Worm (Caenorhabditis elegans) whole organism, L4/young adult: ENCODE results near the gene ZK856.11.

Experiments used
- W03F9.2 ChIP-seq: fragments of 150-350 bp; optimal IDR thresholded peaks from 2 replicates; lab custom pipeline; 2014; ENCODE audit warnings: missing biosample characterization, missing genetic modification characterization
- dao-5 ChIP-seq: sonication (generic microtip); optimal IDR thresholded peaks from 2 replicates; lab custom pipeline; 2016; ENCODE audit warnings: missing genotype, missing genetic modification characterization, moderate library complexity, missing compliant biosample characterization
- him-1 ChIP-seq: sonication (generic microtip); optimal IDR thresholded peaks from 2 replicates; lab custom pipeline; 2016; ENCODE audit warnings: missing genotype, missing genetic modification reagents, missing genetic modification characterization, missing compliant biosample characterization

ce11 chrV:10159972-10160371 lies 44.8 kb downstream of the ZK856.11 start:
- TF ChIP-seq him-1 (no peak), dao-5 (tag; lab: Kevin White, UChicago) (no peak), W03F9.2 (tag; lab: Kevin White, UChicago) (no peak)
